Worm (Caenorhabditis elegans) whole organism, early embryonic: ENCODE data around the gene ceh-10.

Experiments
- F13C5.2 ChIP-seq: sonication (generic microtip); optimal IDR thresholded peaks from 2 replicates; lab custom pipeline; 2017; ENCODE audit warnings: mild to moderate bottlenecking, missing genetic modification characterization, inconsistent platforms, missing compliant biosample characterization
- ama-1 ChIP-seq: fragments of 150-350 bp; optimal IDR thresholded peaks from 2 replicates; lab custom pipeline; 2014
- ceh-36 ChIP-seq: sonication (generic microtip); optimal IDR thresholded peaks from 2 replicates; lab custom pipeline; 2016; ENCODE audit warnings: missing genetic modification characterization, inconsistent platforms, missing compliant biosample characterization
- ets-7 ChIP-seq: sonication (generic microtip); optimal IDR thresholded peaks from 2 replicates; lab custom pipeline; 2016; ENCODE audit warnings: missing genotype, missing genetic modification characterization, missing compliant biosample characterization
- hmbx-1 ChIP-seq: sonication (generic microtip); optimal IDR thresholded peaks from 2 replicates; lab custom pipeline; 2016; ENCODE audit warnings: mild to moderate bottlenecking, missing genetic modification characterization, missing compliant biosample characterization
- hnd-1 ChIP-seq: sonication (generic microtip); optimal IDR thresholded peaks from 2 replicates; lab custom pipeline; 2016; ENCODE audit warnings: missing genetic modification characterization, missing compliant biosample characterization
- pes-1 ChIP-seq: fragments of 200-800 bp; sonication (Bioruptor generic); IDR thresholded peaks from 2 replicates; pipeline ENCODE4 v1.3.6; 2022; ENCODE audit warnings: missing genetic modification reagents, missing genetic modification characterization, missing compliant biosample characterization
- scrt-1 ChIP-seq: fragments of 200-800 bp; sonication (Bioruptor generic); IDR thresholded peaks from 2 replicates; pipeline ENCODE4 v1.3.6; 2022; ENCODE audit warnings: missing genetic modification characterization, missing compliant biosample characterization

- no peak for TF ChIP-seq ets-7 (tag; lab: Kevin White, UChicago)
- TF ChIP-seq scrt-1 (GFP tag; lab: Robert Waterston, UW) = no peak
- TF ChIP-seq ama-1 (lab: Kevin White, UChicago) = no peak
- TF ChIP-seq hnd-1 (tag; lab: Kevin White, UChicago) = no peak
- TF ChIP-seq hmbx-1 (tag; lab: Kevin White, UChicago) = no peak
- TF ChIP-seq ceh-36 (tag; lab: Kevin White, UChicago) = no peak
- no peak for TF ChIP-seq F13C5.2 (tag; lab: Kevin White, UChicago)
- no peak for TF ChIP-seq pes-1 (GFP tag; lab: Robert Waterston, UW)
Observed at ce11 chrIII:5755204-5755603, 43.6 kb upstream of the ceh-10 start, which contains the start of gene ida-1.
